Worm (Caenorhabditis elegans): Measurements from ENCODE around the gene F52G3.8.

The F52G3.8 gene

ce11 chrX:16952859-16953258 lies at the start of gene F52G3.8:
Gene F52G3.8 (minus strand): TSS chrX:16952959.
- TF ChIP-seq unc-62 (GFP tag; optimal IDR thresholded peaks at IDR 0.05), result no peak

- TF ChIP-seq unc-62 (GFP tag; optimal IDR thresholded peaks at IDR 0.05), result no peak
Measured at ce11 chrX:17002149-17002548, 49.4 kb upstream of the F52G3.8 start.

ce11 chrX:16999649-17000048 lies 46.9 kb upstream of the F52G3.8 start:
- no peak for TF ChIP-seq unc-62 (GFP tag; optimal IDR thresholded peaks at IDR 0.05)

- no peak for TF ChIP-seq unc-62 (GFP tag; optimal IDR thresholded peaks at IDR 0.05)
Measured at ce11 chrX:16998981-16999380, 46.2 kb upstream of the F52G3.8 start.

- no peak for TF ChIP-seq unc-62 (GFP tag; optimal IDR thresholded peaks at IDR 0.05)
Measured at ce11 chrX:16998003-16998402, 45.2 kb upstream of the F52G3.8 start.

- TF ChIP-seq unc-62 (GFP tag; optimal IDR thresholded peaks at IDR 0.05), result no peak
Measured at ce11 chrX:16995886-16996283, 43.1 kb upstream of the F52G3.8 start.

- no peak for TF ChIP-seq unc-62 (GFP tag; optimal IDR thresholded peaks at IDR 0.05)
Measured at ce11 chrX:16995149-16995885, 42.6 kb upstream of the F52G3.8 start.

- TF ChIP-seq unc-62 (GFP tag; optimal IDR thresholded peaks at IDR 0.05), result no peak
Measured at ce11 chrX:16994417-16994816, 41.7 kb upstream of the F52G3.8 start.

ce11 chrX:16993524-16993923 lies 40.8 kb upstream of the F52G3.8 start:
- no peak for TF ChIP-seq unc-62 (GFP tag; optimal IDR thresholded peaks at IDR 0.05)

- TF ChIP-seq unc-62 (GFP tag; optimal IDR thresholded peaks at IDR 0.05), result no peak
Measured at ce11 chrX:16991437-16991836, 38.7 kb upstream of the F52G3.8 start.

ce11 chrX:16988367-16988766 lies 35.6 kb upstream of the F52G3.8 start:
- no peak for TF ChIP-seq unc-62 (GFP tag; optimal IDR thresholded peaks at IDR 0.05)

ce11 chrX:16978308-16978707 lies 25.5 kb upstream of the F52G3.8 start, which contains the start of gene mbl-1:
Gene mbl-1 (plus strand): TSS chrX:16978608.
- TF ChIP-seq unc-62 (GFP tag; optimal IDR thresholded peaks at IDR 0.05), result no peak

- TF ChIP-seq unc-62 (GFP tag; optimal IDR thresholded peaks at IDR 0.05), result no peak
Measured at ce11 chrX:16976043-16976442, 23.3 kb upstream of the F52G3.8 start, which contains the start of gene F52G3.5. Gene F52G3.5 (minus strand): TSS chrX:16976143.

- no peak for TF ChIP-seq unc-62 (GFP tag; optimal IDR thresholded peaks at IDR 0.05)
Measured at ce11 chrX:16967813-16968212, 15.1 kb upstream of the F52G3.8 start.

ce11 chrX:16965888-16966287 lies 13.1 kb upstream of the F52G3.8 start:
- no peak for TF ChIP-seq unc-62 (GFP tag; optimal IDR thresholded peaks at IDR 0.05)

- TF ChIP-seq unc-62 (GFP tag; optimal IDR thresholded peaks at IDR 0.05), result no peak
Measured at ce11 chrX:16963519-16963971, 10.8 kb upstream of the F52G3.8 start, which contains the start of the genes F52G3.1 and F52G3.7. Gene F52G3.1 (plus strand): TSS chrX:16963871. Gene F52G3.7 (plus strand): TSS chrX:16963921.

ce11 chrX:16962640-16963039 lies 9.9 kb upstream of the F52G3.8 start:
- no peak for TF ChIP-seq unc-62 (GFP tag; optimal IDR thresholded peaks at IDR 0.05)
